Worm (Caenorhabditis elegans): Measurements from ENCODE around the gene F36H5.12.
"Not testable (repeated sequence)": the region's sequence is repeated elsewhere in the genome, so short reads cannot be mapped to it uniquely, and the experiment has no call there.

The F36H5.12 gene

ce11 chrII:1756582-1756981 is 13.9 kb downstream of the F36H5.12 start, which contains the start of gene fbxb-53:
fbxb-53 (plus strand) TSS chrII:1756882.
- TF ChIP-seq gei-8 (GFP tag; optimal IDR thresholded peaks at IDR 0.05) (no peak), unc-62 (GFP tag; optimal IDR thresholded peaks at IDR 0.05 in 1 of 2) (peak in 1 of 2 experiments; percentile 31), unc-62 (tag; optimal IDR thresholded peaks at IDR 0.05) (no peak), F26F4.8 (GFP tag; conservative IDR thresholded peaks at IDR 0.05) (no peak), spr-3 (GFP tag; optimal IDR thresholded peaks at IDR 0.05) (no peak), cey-2 (tag; optimal IDR thresholded peaks at IDR 0.05; ENCODE audit: borderline replicate concordance, insufficient read depth) (no peak)

- no peak for TF ChIP-seq mep-1 (tag; optimal IDR thresholded peaks at IDR 0.05)
- TF ChIP-seq ceh-82 (tag; optimal IDR thresholded peaks at IDR 0.05): no peak
- TF ChIP-seq aha-1 (tag): peak; percentile 7
Observed at ce11 chrII:1757033-1757432, 14.4 kb downstream of the F36H5.12 start, which contains the start of gene F36H5.10. F36H5.10 (plus strand) TSS chrII:1757333.

ce11 chrII:1759602-1760001 is 17.0 kb downstream of the F36H5.12 start, which contains the start of gene F36H5.18:
F36H5.18 (plus strand) TSS chrII:1759902.
- no peak for TF ChIP-seq dmd-6 (GFP tag; IDR thresholded peaks at IDR 0.05)

ce11 chrII:1761564-1761963 is 18.9 kb downstream of the F36H5.12 start, which contains the start of gene F36H5.4:
F36H5.4 (plus strand) TSS chrII:1761864.
- TF ChIP-seq snpc-1.2 (GFP tag; IDR thresholded peaks at IDR 0.05) (no peak), R02D3.7 (tag; optimal IDR thresholded peaks at IDR 0.05) (no peak)

- no peak for TF ChIP-seq unc-62 (GFP tag; optimal IDR thresholded peaks at IDR 0.05 in 1 of 2)
- no peak for TF ChIP-seq unc-62 (tag; optimal IDR thresholded peaks at IDR 0.05)
- TF ChIP-seq madf-5 (GFP tag; IDR thresholded peaks at IDR 0.05): no peak
- no peak for TF ChIP-seq Y48G9A.11 (GFP tag; IDR thresholded peaks at IDR 0.05)
- no peak for TF ChIP-seq skn-1 (tag; optimal IDR thresholded peaks at IDR 0.05)
- peak; percentile 55 for TF ChIP-seq aha-1 (tag)
Observed at ce11 chrII:1763072-1763471, 20.4 kb downstream of the F36H5.12 start, which contains the start of gene math-28. math-28 (plus strand) TSS chrII:1763372.

ce11 chrII:1766715-1767114 is 24.1 kb downstream of the F36H5.12 start:
- TF ChIP-seq unc-62 (GFP tag; optimal IDR thresholded peaks at IDR 0.05 in 1 of 2): peak in 1 of 2 experiments; percentile 93
- TF ChIP-seq unc-62 (tag; optimal IDR thresholded peaks at IDR 0.05): no peak
- no peak for TF ChIP-seq ceh-28 (tag; optimal IDR thresholded peaks at IDR 0.05)
- TF ChIP-seq daf-8 (GFP tag; IDR thresholded peaks at IDR 0.05): no peak
- TF ChIP-seq lin-39 (tag; optimal IDR thresholded peaks at IDR 0.05): no peak

ce11 chrII:1767458-1767857 is 24.8 kb downstream of the F36H5.12 start:
- TF ChIP-seq pqm-1 (tag; optimal IDR thresholded peaks at IDR 0.05) (peak; percentile 66), nhr-28 (tag; optimal IDR thresholded peaks at IDR 0.05) (peak; percentile 95), daf-16 (tag; optimal IDR thresholded peaks at IDR 0.05) (peak; percentile 57), dmd-6 (GFP tag; IDR thresholded peaks at IDR 0.05) (0 out of 2 replicates have a peak, but pooled peaks have one; percentile 19), aha-1 (tag) (peak; percentile 15), hlh-11 (tag; optimal IDR thresholded peaks at IDR 0.05) (peak; percentile 58), php-3 (GFP tag; IDR thresholded peaks at IDR 0.05) (peak; percentile 37; the same call in 1 of the 2 replicates)
- TF ChIP-seq daf-16 (GFP tag; optimal IDR thresholded peaks at IDR 0.05): not testable (repeated sequence)

- not testable (repeated sequence) for TF ChIP-seq daf-16 (GFP tag; optimal IDR thresholded peaks at IDR 0.05); daf-16 (tag; optimal IDR thresholded peaks at IDR 0.05); saeg-2 (GFP tag; IDR thresholded peaks at IDR 0.05); arid-1 (GFP tag; conservative IDR thresholded peaks at IDR 0.05)
Observed at ce11 chrII:1771347-1771746, 28.7 kb downstream of the F36H5.12 start, which contains the start of gene math-26. math-26 (plus strand) TSS chrII:1771647.

All from whole organism, L4 larva.